Worm (Caenorhabditis elegans) whole organism, L4 larva: ENCODE results near the gene bath-38.

ENCODE experiments used
- F10B5.3 ChIP-seq: sonication (generic microtip); optimal IDR thresholded peaks from 2 replicates; lab custom pipeline; 2016; ENCODE audit warnings: mild to moderate bottlenecking, missing genetic modification characterization, missing compliant biosample characterization
- F37D6.2 ChIP-seq: sonication (generic microtip); optimal IDR thresholded peaks from 2 replicates; lab custom pipeline; 2016; ENCODE audit warnings: mild to moderate bottlenecking, missing genetic modification characterization, missing compliant biosample characterization
- F44E2.7 ChIP-seq: fragments of 200-800 bp; sonication (Bioruptor generic); IDR thresholded peaks from 2 replicates; pipeline ENCODE4 v2.1.2; 2022; ENCODE audit warnings: missing genetic modification characterization, missing compliant biosample characterization
- Y105C5A.15 ChIP-seq: fragments of 200-800 bp; sonication (Bioruptor generic); IDR thresholded peaks from 2 replicates; pipeline ENCODE4 v1.3.6; 2022; ENCODE audit warnings: missing genetic modification characterization, missing compliant biosample characterization
- Y75B8A.6 ChIP-seq: fragments of 200-800 bp; sonication (Bioruptor generic); IDR thresholded peaks from 2 replicates; pipeline ENCODE4 v1.3.6; 2022; ENCODE audit warnings: missing genetic modification reagents, missing genetic modification characterization, missing compliant biosample characterization
- aha-1 ChIP-seq: fragments of 150-350 bp; peaks from one replicate; lab custom pipeline; 2014; ENCODE audit warnings: missing biosample characterization, missing genetic modification characterization
- aly-2 ChIP-seq: sonication (generic microtip); optimal IDR thresholded peaks from 2 replicates; lab custom pipeline; 2018; ENCODE audit warnings: missing biosample characterization, missing genetic modification characterization
- arid-1 ChIP-seq: fragments of 200-800 bp; sonication (Bioruptor generic); conservative IDR thresholded peaks from 2 replicates; pipeline ENCODE4 v1.3.6; 2022; ENCODE audit warnings: missing genetic modification reagents, missing genetic modification characterization, missing compliant biosample characterization
- attf-4 ChIP-seq: sonication (generic microtip); optimal IDR thresholded peaks from 3 replicates; lab custom pipeline; 2017; ENCODE audit warnings: missing biosample characterization, missing genetic modification characterization
- ceh-20 ChIP-seq: fragments of 200-800 bp; sonication (Bioruptor generic); IDR thresholded peaks from 2 replicates; pipeline ENCODE4 v1.3.6; 2022; ENCODE audit warnings: missing genetic modification reagents, missing genetic modification characterization, missing compliant biosample characterization
- ceh-44 ChIP-seq: fragments of 200-800 bp; sonication (Bioruptor generic); IDR thresholded peaks from 2 replicates; pipeline ENCODE4 v1.3.6; 2022; ENCODE audit warnings: missing genetic modification reagents, missing genetic modification characterization, missing compliant biosample characterization
- ces-1 ChIP-seq: fragments of 150-350 bp; sonication (generic microtip); optimal IDR thresholded peaks from 4 replicates; lab custom pipeline; 2014; ENCODE audit warnings: missing biosample characterization, missing genetic modification reagents, missing genetic modification characterization
- daf-16 ChIP-seq, 3 experiments: sonication (generic microtip); optimal IDR thresholded peaks; 2 replicates each; lab custom pipeline; 2016 to 2017; ENCODE audit warnings: missing genetic modification characterization in 3 of 3, missing genetic modification reagents in 3 of 3, mild to moderate bottlenecking in 2 of 3, missing compliant biosample characterization in 2 of 3, missing biosample characterization in 1 of 3, moderate library complexity in 1 of 3
- daf-8 ChIP-seq: fragments of 200-800 bp; sonication (Bioruptor generic); IDR thresholded peaks from 2 replicates; pipeline ENCODE4 v1.3.6; 2022; ENCODE audit warnings: missing genetic modification characterization, missing compliant biosample characterization
- dmd-6 ChIP-seq: fragments of 200-800 bp; sonication (Bioruptor generic); IDR thresholded peaks from 2 replicates; pipeline ENCODE4 v1.3.6; 2022; ENCODE audit warnings: missing genetic modification reagents, missing genetic modification characterization, missing compliant biosample characterization
- dmd-8 ChIP-seq: fragments of 200-800 bp; sonication (Bioruptor generic); IDR thresholded peaks from 2 replicates; pipeline ENCODE4 v1.3.6; 2022; ENCODE audit warnings: missing genetic modification characterization, missing compliant biosample characterization
- dve-1 ChIP-seq: sonication (generic microtip); optimal IDR thresholded peaks from 2 replicates; lab custom pipeline; 2017; ENCODE audit warnings: antibody characterized with exemption, mild to moderate bottlenecking, missing genetic modification characterization, missing compliant biosample characterization; ENCODE audit not compliant: insufficient read depth
- egl-27 ChIP-seq: sonication (generic microtip); optimal IDR thresholded peaks from 3 replicates; lab custom pipeline; 2017; ENCODE audit warnings: missing biosample characterization, missing genetic modification reagents, missing genetic modification characterization
- egl-43 ChIP-seq: fragments of 200-800 bp; sonication (Bioruptor generic); IDR thresholded peaks from 2 replicates; pipeline ENCODE4 v1.3.6; 2022; ENCODE audit warnings: missing genetic modification reagents, missing genetic modification characterization, missing compliant biosample characterization
- fos-1 ChIP-seq: fragments of 150-350 bp; optimal IDR thresholded peaks from 2 replicates; lab custom pipeline; 2014; ENCODE audit warnings: missing biosample characterization, missing genetic modification characterization
- hif-1 ChIP-seq, 2 experiments: sonication (generic microtip); optimal IDR thresholded peaks; 2 replicates each; lab custom pipeline; 2016 to 2017; ENCODE audit warnings: missing compliant biosample characterization in 2 of 2, missing genetic modification characterization in 2 of 2, missing genetic modification reagents in 2 of 2, missing genotype in 2 of 2, mild to moderate bottlenecking in 1 of 2
- hlh-11 ChIP-seq: fragments of 200-800 bp; sonication (Bioruptor generic); optimal IDR thresholded peaks from 2 replicates; lab custom pipeline; 2018; ENCODE audit warnings: mild to moderate bottlenecking, missing genetic modification characterization, missing compliant biosample characterization
- hlh-30 ChIP-seq: sonication (generic microtip); optimal IDR thresholded peaks from 2 replicates; lab custom pipeline; 2017; ENCODE audit warnings: antibody characterized with exemption, mild to moderate bottlenecking, missing genetic modification characterization, missing compliant biosample characterization; ENCODE audit not compliant: insufficient read depth
- hmg-1.1 ChIP-seq: fragments of 200-800 bp; sonication (Bioruptor generic); IDR thresholded peaks from 2 replicates; pipeline ENCODE4 v1.3.6; 2022; ENCODE audit warnings: missing genetic modification reagents, missing genetic modification characterization, missing compliant biosample characterization
- lin-1 ChIP-seq: fragments of 200-800 bp; sonication (Bioruptor generic); IDR thresholded peaks from 2 replicates; pipeline ENCODE4 v1.3.6; 2022; ENCODE audit warnings: missing genetic modification reagents, missing genetic modification characterization, missing compliant biosample characterization
- lir-3 ChIP-seq: sonication (generic microtip); optimal IDR thresholded peaks from 2 replicates; lab custom pipeline; 2016; ENCODE audit warnings: mild to moderate bottlenecking, missing genetic modification characterization, missing compliant biosample characterization
- lsy-2 ChIP-seq, 2 experiments: fragments of 150-350 bp in 1 of 2; sonication (generic microtip) in 1 of 2; optimal IDR thresholded peaks; 2 replicates each; lab custom pipeline; 2014 to 2017; ENCODE audit warnings: missing biosample characterization in 2 of 2, missing genetic modification characterization in 2 of 2
- madf-9 ChIP-seq: fragments of 200-800 bp; sonication (Bioruptor generic); conservative IDR thresholded peaks from 2 replicates; pipeline ENCODE4 v1.3.6; 2022; ENCODE audit warnings: missing genetic modification reagents, missing genetic modification characterization, missing compliant biosample characterization
- mes-2 ChIP-seq: sonication (generic microtip); optimal IDR thresholded peaks from 2 replicates; lab custom pipeline; 2016; ENCODE audit warnings: missing genotype, mild to moderate bottlenecking, missing genetic modification characterization, missing compliant biosample characterization; ENCODE audit not compliant: poor library complexity, severe bottlenecking
- mxl-3 ChIP-seq: fragments of 200-800 bp; sonication (Bioruptor generic); optimal IDR thresholded peaks from 2 replicates; lab custom pipeline; 2018; ENCODE audit warnings: mild to moderate bottlenecking, missing genetic modification characterization, missing compliant biosample characterization
- nhr-10 ChIP-seq: fragments of 150-350 bp; optimal IDR thresholded peaks from 2 replicates; lab custom pipeline; 2014; ENCODE audit warnings: missing biosample characterization, missing genetic modification characterization
- nhr-25 ChIP-seq: sonication (generic microtip); optimal IDR thresholded peaks from 2 replicates; lab custom pipeline; 2017; ENCODE audit warnings: missing genetic modification characterization, mild to moderate bottlenecking, missing compliant biosample characterization, antibody characterized with exemption, moderate library complexity, borderline replicate concordance; ENCODE audit not compliant: insufficient read depth
- nhr-42 ChIP-seq: fragments of 200-800 bp; sonication (Bioruptor generic); IDR thresholded peaks from 2 replicates; pipeline ENCODE4 v1.3.6; 2022; ENCODE audit warnings: missing genetic modification characterization, missing compliant biosample characterization
- nhr-48 ChIP-seq: sonication (generic microtip); optimal IDR thresholded peaks from 2 replicates; lab custom pipeline; 2016; ENCODE audit warnings: mild to moderate bottlenecking, missing genetic modification characterization, missing compliant biosample characterization
- nhr-76 ChIP-seq: fragments of 150-350 bp; optimal IDR thresholded peaks from 2 replicates; lab custom pipeline; 2014; ENCODE audit warnings: missing biosample characterization, missing genetic modification characterization
- pha-4 ChIP-seq, 2 experiments: fragments of 150-350 bp in 1 of 2; fragments of 200-800 bp in 1 of 2; sonication (Bioruptor generic) in 1 of 2; IDR thresholded peaks in 1 of 2; optimal IDR thresholded peaks in 1 of 2; 2 replicates each; pipeline versions ENCODE4 v1.3.6 to Lab custom; 2014 to 2022; ENCODE audit warnings: missing genetic modification characterization in 2 of 2, missing genetic modification reagents in 2 of 2, missing biosample characterization in 1 of 2, missing compliant biosample characterization in 1 of 2
- pqm-1 ChIP-seq: sonication (generic microtip); optimal IDR thresholded peaks from 2 replicates; lab custom pipeline; 2017; ENCODE audit warnings: missing biosample characterization, missing genetic modification characterization
- rbr-2 ChIP-seq: sonication (generic microtip); optimal IDR thresholded peaks from 2 replicates; lab custom pipeline; 2016; ENCODE audit warnings: missing genotype, missing genetic modification characterization, missing compliant biosample characterization
- sdz-12 ChIP-seq: fragments of 200-800 bp; sonication (Bioruptor generic); optimal IDR thresholded peaks from 2 replicates; lab custom pipeline; 2018; ENCODE audit warnings: mild to moderate bottlenecking, missing genetic modification characterization, missing compliant biosample characterization
- set-16 ChIP-seq: fragments of 200-800 bp; sonication (Bioruptor generic); IDR thresholded peaks from 2 replicates; pipeline ENCODE4 v1.3.6; 2022; ENCODE audit warnings: missing genetic modification reagents, missing genetic modification characterization, missing compliant biosample characterization
- tra-1 ChIP-seq: fragments of 200-800 bp; sonication (Bioruptor generic); IDR thresholded peaks from 2 replicates; pipeline ENCODE4 v1.3.6; 2022; ENCODE audit warnings: missing genetic modification reagents, missing genetic modification characterization, missing compliant biosample characterization
- unc-39 ChIP-seq: sonication (generic microtip); optimal IDR thresholded peaks from 2 replicates; lab custom pipeline; 2017; ENCODE audit warnings: missing biosample characterization, missing genetic modification characterization
- unc-62 ChIP-seq, 3 experiments: fragments of 150-350 bp in 1 of 3; sonication (generic microtip); optimal IDR thresholded peaks in 2 of 3; peaks in 1 of 3; 1 replicate in 1 of 3; 2 replicates in 2 of 3; lab custom pipeline; 2014 to 2017; ENCODE audit warnings: missing biosample characterization in 3 of 3, missing genetic modification characterization in 3 of 3, missing genetic modification reagents in 3 of 3, missing genotype in 1 of 3
- vab-7 ChIP-seq: fragments of 200-800 bp; sonication (Bioruptor generic); IDR thresholded peaks from 2 replicates; pipeline ENCODE4 v1.3.6; 2022; ENCODE audit warnings: missing genetic modification reagents, missing genetic modification characterization, missing compliant biosample characterization
- zag-1 ChIP-seq: fragments of 150-350 bp; optimal IDR thresholded peaks from 2 replicates; lab custom pipeline; 2014; ENCODE audit warnings: missing biosample characterization, missing genetic modification characterization
- zip-11 ChIP-seq: fragments of 200-800 bp; sonication (Bioruptor generic); IDR thresholded peaks from 2 replicates; pipeline ENCODE4 v1.3.6; 2022; ENCODE audit warnings: missing genetic modification characterization, missing compliant biosample characterization
- ztf-11 ChIP-seq: fragments of 150-350 bp; optimal IDR thresholded peaks from 2 replicates; lab custom pipeline; 2014; ENCODE audit warnings: missing biosample characterization, missing genetic modification characterization
- ztf-7 ChIP-seq: fragments of 150-350 bp; optimal IDR thresholded peaks from 2 replicates; lab custom pipeline; 2014; ENCODE audit warnings: missing biosample characterization, missing genetic modification characterization

The bath-38 gene

ce11 chrII:10017528-10017927 lies 27.5 kb downstream of the bath-38 start:
- no peak for TF ChIP-seq egl-27 (tag; lab: Kevin White, UChicago)
- TF ChIP-seq F10B5.3 (tag; lab: Kevin White, UChicago) = no peak
- TF ChIP-seq ceh-20 = no peak
- TF ChIP-seq set-16 = no peak
- no peak for TF ChIP-seq daf-8 (GFP tag; lab: Robert Waterston, UW)
- no peak for TF ChIP-seq hlh-11
- no peak for TF ChIP-seq mes-2
- no peak for TF ChIP-seq aly-2 (tag; lab: Kevin White, UChicago)
- no peak for TF ChIP-seq dve-1 (tag; lab: Kevin White, UChicago)
- TF ChIP-seq daf-16 (GFP tag; optimal IDR thresholded peaks at IDR 0.05; lab: Kevin White, UChicago) = no peak
- TF ChIP-seq daf-16 (tag; optimal IDR thresholded peaks at IDR 0.05; lab: Kevin White, UChicago) = no peak
- TF ChIP-seq vab-7 (GFP tag; lab: Robert Waterston, UW) = no peak
- no peak for TF ChIP-seq nhr-42
- TF ChIP-seq hlh-30 (tag; lab: Kevin White, UChicago) = peak; percentile 20
- no peak for TF ChIP-seq lsy-2 (tag; optimal IDR thresholded peaks at IDR 0.05; lab: Kevin White, UChicago)
- no peak for TF ChIP-seq nhr-76 (tag; lab: Kevin White, UChicago)
- TF ChIP-seq zip-11 (GFP tag; lab: Robert Waterston, UW) = no peak
- no peak for TF ChIP-seq F44E2.7 (GFP tag; lab: Robert Waterston, UW)
- no peak for TF ChIP-seq pha-4 (GFP tag; IDR thresholded peaks at IDR 0.05; lab: Robert Waterston, UW)
- TF ChIP-seq pha-4 (tag; optimal IDR thresholded peaks at IDR 0.05; lab: Kevin White, UChicago) = no peak
- TF ChIP-seq nhr-10 (tag; lab: Kevin White, UChicago) = no peak
- no peak for TF ChIP-seq hif-1 (tag; optimal IDR thresholded peaks at IDR 0.05; lab: Kevin White, UChicago)
- TF ChIP-seq tra-1 (GFP tag; lab: Robert Waterston, UW) = 0 out of 2 replicates have a peak, but pooled peaks have one; percentile 25
- TF ChIP-seq mxl-3 (GFP tag; lab: Kevin White, UChicago) = peak; percentile 15
- TF ChIP-seq dmd-6 (GFP tag; lab: Robert Waterston, UW) = peak; percentile 24; the same call in 1 of the 2 replicates
- no peak for TF ChIP-seq dmd-8 (GFP tag; lab: Robert Waterston, UW)
- TF ChIP-seq unc-62 (GFP tag; optimal IDR thresholded peaks at IDR 0.05 in 1 of 2; lab: Kevin White, UChicago) = peak in 1 of 2 experiments; percentile 71
- no peak for TF ChIP-seq unc-62 (tag; optimal IDR thresholded peaks at IDR 0.05; lab: Kevin White, UChicago)
- TF ChIP-seq aha-1 (tag; lab: Kevin White, UChicago) = peak; percentile 54
- no peak for TF ChIP-seq F37D6.2 (tag; lab: Kevin White, UChicago)
- no peak for TF ChIP-seq lin-1 (GFP tag; lab: Robert Waterston, UW)
- no peak for TF ChIP-seq arid-1 (GFP tag; lab: Robert Waterston, UW)
- TF ChIP-seq unc-39 (tag; lab: Kevin White, UChicago) = no peak
- TF ChIP-seq ztf-11 = no peak
- TF ChIP-seq egl-43 (GFP tag; lab: Robert Waterston, UW) = no peak
- TF ChIP-seq, all 104 proteins: peak for 6

- TF ChIP-seq sdz-12 (no peak), Y75B8A.6 (GFP tag; lab: Robert Waterston, UW) (no peak), hmg-1.1 (peak; percentile 77), nhr-48 (tag; lab: Kevin White, UChicago) (peak; percentile 41), hif-1 (tag; optimal IDR thresholded peaks at IDR 0.05; lab: Kevin White, UChicago) (no peak), nhr-25 (no peak), mxl-3 (GFP tag; lab: Kevin White, UChicago) (peak; percentile 91), Y105C5A.15 (GFP tag; lab: Robert Waterston, UW) (no peak), ceh-44 (no peak), ces-1 (GFP tag; lab: Kevin White, UChicago) (no peak), dmd-8 (GFP tag; lab: Robert Waterston, UW) (0 out of 2 replicates have a peak, but pooled peaks have one; percentile 21), ztf-7 (tag; lab: Kevin White, UChicago) (no peak), zag-1 (tag; lab: Kevin White, UChicago) (no peak), rbr-2 (tag; lab: Kevin White, UChicago) (peak; percentile 51), dmd-6 (GFP tag; lab: Robert Waterston, UW) (peak; percentile 56), arid-1 (GFP tag; lab: Robert Waterston, UW) (no peak), fos-1 (tag; lab: Kevin White, UChicago) (no peak), attf-4 (tag; lab: Kevin White, UChicago) (no peak), egl-27 (tag; lab: Kevin White, UChicago) (peak; percentile 15), madf-9 (GFP tag; lab: Robert Waterston, UW) (no peak), lir-3 (tag; lab: Kevin White, UChicago) (no peak), set-16 (peak; percentile 63), pqm-1 (tag; lab: Kevin White, UChicago) (no peak), egl-43 (GFP tag; lab: Robert Waterston, UW) (peak; percentile 54; the same call in 1 of the 2 replicates)
Measured at ce11 chrII:10016013-10016412, 29.1 kb downstream of the bath-38 start, which contains the start of gene lec-2. Gene lec-2, minus strand, starts transcription at chrII:10016183.
